Fruit fly (Drosophila melanogaster) whole organism, embryonic: ENCODE results near the gene CG15356.

Experiments used
- BEAF-32 ChIP-seq: fragments of 200-800 bp; sonication (Bioruptor generic); optimal IDR thresholded peaks from 3 replicates; lab custom pipeline; 2017; ENCODE audit warnings: missing biosample characterization, missing genetic modification characterization, mild to moderate bottlenecking, moderate library complexity, missing genetic modification reagents
- Blimp-1 ChIP-seq: fragments of 200-800 bp; sonication (Bioruptor generic); optimal IDR thresholded peaks from 3 replicates; lab custom pipeline; 2018; ENCODE audit warnings: missing biosample characterization, missing genetic modification characterization, mild to moderate bottlenecking, moderate library complexity, missing genetic modification reagents
- Bteb2 ChIP-seq: fragments of 200-800 bp; sonication (Bioruptor generic); optimal IDR thresholded peaks from 2 replicates; lab custom pipeline; 2016; ENCODE audit warnings: missing biosample characterization, missing genetic modification characterization
- CG10462 ChIP-seq: fragments of 200-800 bp; sonication (Bioruptor generic); optimal IDR thresholded peaks from 2 replicates; lab custom pipeline; 2016; ENCODE audit warnings: missing biosample characterization, missing genetic modification characterization
- CG11085 ChIP-seq: fragments of 200-800 bp; sonication (Bioruptor generic); IDR thresholded peaks from 2 replicates; pipeline ENCODE4 v1.3.6; 2022; ENCODE audit warnings: missing biosample characterization, missing genetic modification characterization
- CG11695 ChIP-seq: fragments of 200-800 bp; sonication (Bioruptor generic); IDR thresholded peaks from 3 replicates; pipeline ENCODE4 v1.3.6; 2022; ENCODE audit warnings: missing biosample characterization, missing genetic modification characterization
- CG15601 ChIP-seq: fragments of 200-800 bp; sonication (Bioruptor generic); optimal IDR thresholded peaks from 3 replicates; lab custom pipeline; 2019; ENCODE audit warnings: missing biosample characterization, mild to moderate bottlenecking, missing genetic modification characterization, moderate library complexity
- CG1603 ChIP-seq: fragments of 200-800 bp; sonication (Bioruptor generic); optimal IDR thresholded peaks from 2 replicates; lab custom pipeline; 2019; ENCODE audit warnings: missing biosample characterization, mild to moderate bottlenecking, missing genetic modification characterization, moderate library complexity
- CG17802 ChIP-seq: fragments of 200-800 bp; sonication (Bioruptor generic); optimal IDR thresholded peaks from 2 replicates; lab custom pipeline; 2018; ENCODE audit warnings: missing biosample characterization, mild to moderate bottlenecking, missing genetic modification characterization, moderate library complexity
- CG1832 ChIP-seq: fragments of 200-800 bp; sonication (Bioruptor generic); optimal IDR thresholded peaks from 2 replicates; lab custom pipeline; 2017; ENCODE audit warnings: missing biosample characterization, mild to moderate bottlenecking, missing genetic modification characterization, inconsistent platforms
- CG2202 ChIP-seq: fragments of 200-800 bp; sonication (Bioruptor generic); optimal IDR thresholded peaks from 2 replicates; lab custom pipeline; 2018; ENCODE audit warnings: missing biosample characterization, mild to moderate bottlenecking, missing genetic modification characterization
- CG30403 ChIP-seq: fragments of 200-800 bp; sonication (Bioruptor generic); optimal IDR thresholded peaks from 3 replicates; lab custom pipeline; 2016; ENCODE audit warnings: missing biosample characterization, missing genetic modification characterization
- CG31441 ChIP-seq: fragments of 200-800 bp; sonication (Bioruptor generic); IDR thresholded peaks from 2 replicates; pipeline ENCODE4 v1.3.6; 2022; ENCODE audit warnings: missing biosample characterization, missing genetic modification characterization
- CG42726 ChIP-seq: fragments of 200-800 bp; sonication (Bioruptor generic); IDR thresholded peaks from 2 replicates; pipeline ENCODE4 v1.3.6; 2022; ENCODE audit warnings: missing biosample characterization, missing genetic modification characterization; ENCODE audit not compliant: partially characterized antibody
- CG5245 ChIP-seq: fragments of 200-800 bp; sonication (Bioruptor generic); optimal IDR thresholded peaks from 3 replicates; lab custom pipeline; 2016; ENCODE audit warnings: missing biosample characterization, missing genetic modification characterization
- CG6791 ChIP-seq: fragments of 200-800 bp; sonication (Bioruptor generic); IDR thresholded peaks from 3 replicates; pipeline ENCODE4 v1.3.6; 2022; ENCODE audit warnings: missing biosample characterization, missing genetic modification characterization; ENCODE audit not compliant: partially characterized antibody
- D ChIP-seq, 2 experiments: fragments of 200-800 bp in 1 of 2; fragments of >200 bp in 1 of 2; sonication (Bioruptor generic) in 1 of 2; optimal IDR thresholded peaks; 2 replicates in 1 of 2; 3 replicates in 1 of 2; lab custom pipeline; 2017; ENCODE audit warnings: mild to moderate bottlenecking in 1 of 2, missing biosample characterization in 1 of 2, missing genetic modification characterization in 1 of 2, missing genetic modification reagents in 1 of 2
- D19A ChIP-seq: fragments of 200-800 bp; optimal IDR thresholded peaks from 3 replicates; lab custom pipeline; 2019; ENCODE audit warnings: missing biosample characterization, mild to moderate bottlenecking, missing genetic modification characterization, moderate library complexity
- Dad ChIP-seq: fragments of 200-800 bp; sonication (Bioruptor generic); optimal IDR thresholded peaks from 3 replicates; lab custom pipeline; 2016; ENCODE audit warnings: missing biosample characterization, missing genetic modification characterization
- Doc2 ChIP-seq: fragments of 200-800 bp; sonication (Bioruptor generic); IDR thresholded peaks from 2 replicates; pipeline ENCODE4 v1.3.6; 2022; ENCODE audit warnings: missing biosample characterization, missing genetic modification characterization
- H15 ChIP-seq: fragments of 200-800 bp; sonication (Bioruptor generic); IDR thresholded peaks from 3 replicates; pipeline ENCODE4 v1.3.6; 2022; ENCODE audit warnings: missing biosample characterization, missing genetic modification characterization
- Hsf ChIP-seq: fragments of 200-800 bp; sonication (Bioruptor generic); optimal IDR thresholded peaks from 3 replicates; lab custom pipeline; 2016; ENCODE audit warnings: missing biosample characterization, missing genetic modification characterization
- MESR4 ChIP-seq: fragments of 200-800 bp; sonication (Bioruptor generic); optimal IDR thresholded peaks from 2 replicates; lab custom pipeline; 2018; ENCODE audit warnings: missing biosample characterization, mild to moderate bottlenecking, missing genetic modification characterization, moderate library complexity
- Max ChIP-seq: fragments of 200-800 bp; sonication (Bioruptor generic); optimal IDR thresholded peaks from 2 replicates; lab custom pipeline; 2016; ENCODE audit warnings: missing biosample characterization, mild to moderate bottlenecking, missing genetic modification characterization
- Six4 ChIP-seq: fragments of 200-800 bp; sonication (Bioruptor generic); optimal IDR thresholded peaks from 2 replicates; lab custom pipeline; 2016; ENCODE audit warnings: missing biosample characterization, missing genetic modification characterization
- Sry-β ChIP-seq: fragments of 200-800 bp; sonication (Bioruptor generic); optimal IDR thresholded peaks from 2 replicates; lab custom pipeline; 2018; ENCODE audit warnings: missing biosample characterization, mild to moderate bottlenecking, missing genetic modification characterization, moderate library complexity
- bab2 ChIP-seq: fragments of 200-800 bp; sonication (Bioruptor generic); optimal IDR thresholded peaks from 2 replicates; lab custom pipeline; 2016; ENCODE audit warnings: missing biosample characterization, missing genetic modification characterization
- bbx ChIP-seq: fragments of 200-800 bp; sonication (Bioruptor generic); IDR thresholded peaks from 2 replicates; pipeline ENCODE4 v1.3.6; 2022; ENCODE audit warnings: missing biosample characterization, missing genetic modification characterization; ENCODE audit not compliant: partially characterized antibody
- corto ChIP-seq: fragments of 200-800 bp; sonication (Bioruptor generic); optimal IDR thresholded peaks from 2 replicates; lab custom pipeline; 2016; ENCODE audit warnings: missing biosample characterization, mild to moderate bottlenecking, missing genetic modification characterization, moderate library complexity
- dysf ChIP-seq: fragments of 200-800 bp; sonication (Bioruptor generic); IDR thresholded peaks from 3 replicates; pipeline ENCODE4 v1.3.6; 2022; ENCODE audit warnings: missing biosample characterization, missing genetic modification characterization
- esg ChIP-seq: fragments of 200-800 bp; sonication (Bioruptor generic); conservative IDR thresholded peaks from 2 replicates; pipeline ENCODE4 v1.3.6; 2022; ENCODE audit warnings: missing biosample characterization, missing genetic modification characterization
- gfzf ChIP-seq: fragments of 200-800 bp; sonication (Bioruptor generic); optimal IDR thresholded peaks from 2 replicates; lab custom pipeline; 2016; ENCODE audit warnings: missing biosample characterization, mild to moderate bottlenecking, missing genetic modification characterization, moderate library complexity
- hth ChIP-seq: fragments of >200 bp; optimal IDR thresholded peaks from 2 replicates; lab custom pipeline; 2017; ENCODE audit warnings: inconsistent platforms
- jumu ChIP-seq: fragments of 200-800 bp; sonication (Bioruptor generic); optimal IDR thresholded peaks from 3 replicates; lab custom pipeline; 2016; ENCODE audit warnings: missing biosample characterization, missing genetic modification characterization
- knrl ChIP-seq: fragments of 200-800 bp; sonication (Bioruptor generic); IDR thresholded peaks from 3 replicates; pipeline ENCODE4 v1.3.6; 2022; ENCODE audit warnings: missing biosample characterization, missing genetic modification characterization; ENCODE audit not compliant: partially characterized antibody
- nmo ChIP-seq: fragments of 200-800 bp; sonication (Bioruptor generic); optimal IDR thresholded peaks from 2 replicates; lab custom pipeline; 2018; ENCODE audit warnings: missing biosample characterization, mild to moderate bottlenecking, missing genetic modification characterization, moderate library complexity
- pb ChIP-seq: fragments of 200-800 bp; sonication (Bioruptor generic); optimal IDR thresholded peaks from 3 replicates; lab custom pipeline; 2016; ENCODE audit warnings: missing biosample characterization, missing genetic modification characterization
- phol ChIP-seq: fragments of 200-800 bp; sonication (Bioruptor generic); optimal IDR thresholded peaks from 3 replicates; lab custom pipeline; 2018; ENCODE audit warnings: missing biosample characterization, mild to moderate bottlenecking, missing genetic modification characterization, moderate library complexity
- ro ChIP-seq: fragments of 200-800 bp; sonication (Bioruptor generic); IDR thresholded peaks from 2 replicates; pipeline ENCODE4 v1.3.6; 2022; ENCODE audit warnings: missing biosample characterization, missing genetic modification characterization
- sc ChIP-seq, 3 experiments: fragments of >200 bp in 2 of 3; fragments of 200-800 bp in 1 of 3; sonication (Bioruptor generic) in 1 of 3; optimal IDR thresholded peaks; 2 replicates in 2 of 3; 3 replicates in 1 of 3; lab custom pipeline; 2017; ENCODE audit warnings: mild to moderate bottlenecking in 1 of 3, missing biosample characterization in 1 of 3, missing genetic modification characterization in 1 of 3, missing genetic modification reagents in 1 of 3
- shn ChIP-seq: fragments of 200-800 bp; sonication (Bioruptor generic); optimal IDR thresholded peaks from 3 replicates; lab custom pipeline; 2016; ENCODE audit warnings: missing biosample characterization, missing genetic modification characterization
- slbo ChIP-seq: fragments of 200-800 bp; sonication (Bioruptor generic); IDR thresholded peaks from 2 replicates; pipeline ENCODE4 v1.3.6; 2022; ENCODE audit warnings: missing biosample characterization, missing genetic modification characterization
- sna ChIP-seq: fragments of 200-800 bp; sonication (Bioruptor generic); IDR thresholded peaks from 2 replicates; pipeline ENCODE4 v1.3.6; 2022; ENCODE audit warnings: missing biosample characterization, missing genetic modification characterization; ENCODE audit not compliant: partially characterized antibody
- tgo ChIP-seq: fragments of 200-800 bp; sonication (Bioruptor generic); IDR thresholded peaks from 3 replicates; pipeline ENCODE4 v1.3.6; 2022; ENCODE audit warnings: missing biosample characterization, missing genetic modification characterization
- tna ChIP-seq: fragments of 200-800 bp; sonication (Bioruptor generic); IDR thresholded peaks from 2 replicates; pipeline ENCODE4 v1.3.6; 2022; ENCODE audit warnings: missing biosample characterization, missing genetic modification characterization; ENCODE audit not compliant: partially characterized antibody
- trem ChIP-seq: fragments of 200-800 bp; optimal IDR thresholded peaks from 3 replicates; lab custom pipeline; 2019; ENCODE audit warnings: missing biosample characterization, mild to moderate bottlenecking, missing genetic modification characterization, moderate library complexity
- ttk ChIP-seq: fragments of 200-800 bp; sonication (Bioruptor generic); IDR thresholded peaks from 2 replicates; pipeline ENCODE4 v2.1.2; 2022; ENCODE audit warnings: missing biosample characterization, missing genetic modification characterization
- unpg ChIP-seq: fragments of 200-800 bp; sonication (Bioruptor generic); optimal IDR thresholded peaks from 3 replicates; lab custom pipeline; 2018; ENCODE audit warnings: missing biosample characterization, mild to moderate bottlenecking, missing genetic modification characterization, moderate library complexity

CG15356 gene

dm6 chr2L:1981726-1982367 is 1.3 kb upstream of the CG15356 start, which contains the start of gene CG7289:
Gene CG7289, plus strand, starts transcription at chr2L:1982217.
- TF ChIP-seq Doc2 (no peak), knrl (GFP tag; lab: Robert Waterston, UW) (peak; percentile 54; the same call in 2 of the 3 replicates), CG15601 (tag; lab: Kevin White, UChicago) (no peak), CG1603 (tag; lab: Kevin White, UChicago) (peak; percentile 25), Hsf (GFP tag; lab: Kevin White, UChicago) (no peak), dysf (no peak), jumu (GFP tag; lab: Kevin White, UChicago) (no peak), CG30403 (peak; percentile 6), ttk (GFP tag; lab: Robert Waterston, UW) (no peak), CG31441 (GFP tag; lab: Robert Waterston, UW) (no peak), trem (tag; lab: Kevin White, UChicago) (peak; percentile 4), H15 (no peak), hth (lab: Kevin White, UChicago) (no peak), CG11695 (GFP tag; lab: Robert Waterston, UW) (no peak), Six4 (GFP tag; lab: Kevin White, UChicago) (no peak), CG1832 (GFP tag; lab: Kevin White, UChicago) (no peak), unpg (no peak), gfzf (GFP tag; lab: Kevin White, UChicago) (peak; percentile 12), CG2202 (tag; lab: Kevin White, UChicago) (no peak), CG42726 (GFP tag; lab: Robert Waterston, UW) (0 out of 2 replicates have a peak, but pooled peaks have one; percentile 20), D19A (no peak), phol (tag; lab: Kevin White, UChicago) (peak; percentile 15), Sry-β (GFP tag; lab: Kevin White, UChicago) (no peak), Blimp-1 (GFP tag; lab: Kevin White, UChicago) (no peak), tgo (GFP tag; lab: Robert Waterston, UW) (no peak), MESR4 (GFP tag; lab: Kevin White, UChicago) (peak; percentile 53), bab2 (GFP tag; lab: Kevin White, UChicago) (no peak), shn (no peak), CG10462 (GFP tag; lab: Kevin White, UChicago) (no peak), corto (GFP tag; lab: Kevin White, UChicago) (no peak), tna (GFP tag; lab: Robert Waterston, UW) (peak; percentile 38; the same call in 1 of the 2 replicates), sna (GFP tag; lab: Robert Waterston, UW) (0 out of 2 replicates have a peak, but pooled peaks have one; percentile 27), slbo (GFP tag; lab: Robert Waterston, UW) (peak; percentile 40; the same call in 1 of the 2 replicates), CG11085 (GFP tag; lab: Robert Waterston, UW) (no peak), bbx (GFP tag; lab: Robert Waterston, UW) (peak; percentile 49), esg (GFP tag; lab: Robert Waterston, UW) (no peak), BEAF-32 (GFP tag; lab: Kevin White, UChicago) (peak; percentile 67), Dad (GFP tag; lab: Kevin White, UChicago) (no peak), CG17802 (tag; lab: Kevin White, UChicago) (no peak), CG6791 (peak; percentile 81), Max (GFP tag; lab: Kevin White, UChicago) (no peak), ro (GFP tag; lab: Robert Waterston, UW) (no peak), Bteb2 (GFP tag; lab: Kevin White, UChicago) (no peak), CG5245 (GFP tag; lab: Kevin White, UChicago) (no peak), nmo (GFP tag; lab: Kevin White, UChicago) (no peak), pb (GFP tag; lab: Kevin White, UChicago) (no peak), D (optimal IDR thresholded peaks at IDR 0.05; lab: Kevin White, UChicago) (no peak), D (GFP tag; optimal IDR thresholded peaks at IDR 0.05; lab: Kevin White, UChicago) (no peak), sc (optimal IDR thresholded peaks at IDR 0.05; lab: Kevin White, UChicago) (no peak), sc (GFP tag; optimal IDR thresholded peaks at IDR 0.05; lab: Kevin White, UChicago) (no peak)
